Worm (Caenorhabditis elegans): ENCODE results near the gene cpsf-1.

cpsf-1 gene

ce11 chrIV:1990843-1991339 lies 41.9 kb downstream of the cpsf-1 start:
- TF ChIP-seq sem-4 (tag; optimal IDR thresholded peaks at IDR 0.05): no peak
- no peak for TF ChIP-seq zag-1 (tag; optimal IDR thresholded peaks at IDR 0.05)
- no peak for TF ChIP-seq snpc-4 (tag; optimal IDR thresholded peaks at IDR 0.05)
- no peak for TF ChIP-seq ZK546.5 (tag; optimal IDR thresholded peaks at IDR 0.05)
- TF ChIP-seq gmeb-1 (tag; optimal IDR thresholded peaks at IDR 0.05): no peak
- TF ChIP-seq Y55F3AM.14 (GFP tag; optimal IDR thresholded peaks at IDR 0.05): no peak
- TF ChIP-seq C34F6.9 (tag; optimal IDR thresholded peaks at IDR 0.05): no peak
- TF ChIP-seq ztf-11 (tag; optimal IDR thresholded peaks at IDR 0.05): no peak
- no peak for TF ChIP-seq unc-62 (GFP tag; optimal IDR thresholded peaks at IDR 0.05)
- no peak for TF ChIP-seq unc-55 (GFP tag; optimal IDR thresholded peaks at IDR 0.05)
- TF ChIP-seq nhr-77 (tag; optimal IDR thresholded peaks at IDR 0.05): no peak
- TF ChIP-seq mbf-1 (tag; optimal IDR thresholded peaks at IDR 0.05): no peak
- TF ChIP-seq alr-1 (tag; optimal IDR thresholded peaks at IDR 0.05): no peak
- no peak for TF ChIP-seq elt-1 (tag; optimal IDR thresholded peaks at IDR 0.05)
- TF ChIP-seq nhr-25 (tag; optimal IDR thresholded peaks at IDR 0.05): no peak
- TF ChIP-seq ceh-16 (tag; optimal IDR thresholded peaks at IDR 0.05): no peak

- TF ChIP-seq lsy-2 (tag; optimal IDR thresholded peaks at IDR 0.05): peak in 1 of 2 experiments; percentile 7
- no peak for TF ChIP-seq nhr-77 (tag; optimal IDR thresholded peaks at IDR 0.05)
- peak; percentile 1 for TF ChIP-seq lin-11 (tag; optimal IDR thresholded peaks at IDR 0.05)
- TF ChIP-seq unc-55 (GFP tag; optimal IDR thresholded peaks at IDR 0.05): peak; percentile 51
- peak; percentile 30 for TF ChIP-seq F13H6.1 (tag; optimal IDR thresholded peaks at IDR 0.05)
These were observed 51.8 kb downstream of the cpsf-1 start, which contains the start of gene Y76B12C.6 for ce11 chrIV:1980961-1981446. TSS of gene Y76B12C.6 (plus strand) at chrIV:1981396.

ce11 chrIV:1979782-1980181 lies 53.0 kb downstream of the cpsf-1 start, which contains the start of gene Y76B12C.8:
TSS of gene Y76B12C.8 (plus strand) at chrIV:1979988.
- no peak for TF ChIP-seq aly-2 (tag; optimal IDR thresholded peaks at IDR 0.05)
- no peak for TF ChIP-seq nhr-23 (tag; optimal IDR thresholded peaks at IDR 0.05)
- no peak for TF ChIP-seq unc-39 (tag; optimal IDR thresholded peaks at IDR 0.05)
- no peak for TF ChIP-seq gmeb-1 (tag; optimal IDR thresholded peaks at IDR 0.05)
- TF ChIP-seq mdl-1 (tag; optimal IDR thresholded peaks at IDR 0.05): no peak
- no peak for TF ChIP-seq fos-1 (tag; optimal IDR thresholded peaks at IDR 0.05)
- no peak for TF ChIP-seq ceh-82 (tag; optimal IDR thresholded peaks at IDR 0.05)
- TF ChIP-seq lin-11 (tag; optimal IDR thresholded peaks at IDR 0.05): no peak
- no peak for TF ChIP-seq nhr-237 (tag; optimal IDR thresholded peaks at IDR 0.05)
- no peak for TF ChIP-seq nhr-6 (tag; optimal IDR thresholded peaks at IDR 0.05)
- no peak for TF ChIP-seq R02D3.7 (tag; optimal IDR thresholded peaks at IDR 0.05)
- TF ChIP-seq nhr-25 (tag; optimal IDR thresholded peaks at IDR 0.05): no peak
- TF ChIP-seq elt-3 (tag; optimal IDR thresholded peaks at IDR 0.05): no peak
- TF ChIP-seq sma-3 (GFP tag; optimal IDR thresholded peaks at IDR 0.05): no peak
- no peak for TF ChIP-seq nhr-129 (tag; optimal IDR thresholded peaks at IDR 0.05)
- no peak for TF ChIP-seq egl-27 (tag; optimal IDR thresholded peaks at IDR 0.05)
- no peak for TF ChIP-seq dmd-4 (tag; optimal IDR thresholded peaks at IDR 0.05)
- TF ChIP-seq snpc-4 (tag; optimal IDR thresholded peaks at IDR 0.05): no peak
- no peak for TF ChIP-seq sma-9 (GFP tag; optimal IDR thresholded peaks at IDR 0.05)
- TF ChIP-seq sma-9 (tag; optimal IDR thresholded peaks at IDR 0.05): no peak
- TF ChIP-seq zag-1 (tag; optimal IDR thresholded peaks at IDR 0.05): no peak

ce11 chrIV:1975594-1975993 lies 57.2 kb downstream of the cpsf-1 start:
- TF ChIP-seq ZK546.5 (tag; optimal IDR thresholded peaks at IDR 0.05) (no peak), lin-11 (tag; optimal IDR thresholded peaks at IDR 0.05) (no peak), sma-3 (GFP tag; optimal IDR thresholded peaks at IDR 0.05) (no peak), fos-1 (tag; optimal IDR thresholded peaks at IDR 0.05) (no peak), dmd-4 (tag; optimal IDR thresholded peaks at IDR 0.05) (no peak), peb-1 (tag; optimal IDR thresholded peaks at IDR 0.05) (no peak), F13H6.1 (tag; optimal IDR thresholded peaks at IDR 0.05) (no peak), lin-13 (GFP tag; optimal IDR thresholded peaks at IDR 0.05) (no peak), lin-39 (tag; optimal IDR thresholded peaks at IDR 0.05) (no peak), gmeb-1 (tag; optimal IDR thresholded peaks at IDR 0.05) (no peak), nhr-21 (tag; optimal IDR thresholded peaks at IDR 0.05) (no peak), ama-1 (optimal IDR thresholded peaks at IDR 0.05) (no peak), zag-1 (tag; optimal IDR thresholded peaks at IDR 0.05) (no peak), egl-27 (tag; optimal IDR thresholded peaks at IDR 0.05) (no peak), elt-1 (tag; optimal IDR thresholded peaks at IDR 0.05) (no peak), nhr-10 (tag; optimal IDR thresholded peaks at IDR 0.05) (no peak), mbf-1 (tag; optimal IDR thresholded peaks at IDR 0.05) (no peak), ztf-1 (GFP tag; conservative IDR thresholded peaks at IDR 0.05) (no peak)
